Worm (Caenorhabditis elegans): ENCODE data around the gene epg-5.
A peak's percentile ranks its signal among the peaks of the same experiment; 100 is the strongest.

DNA sequence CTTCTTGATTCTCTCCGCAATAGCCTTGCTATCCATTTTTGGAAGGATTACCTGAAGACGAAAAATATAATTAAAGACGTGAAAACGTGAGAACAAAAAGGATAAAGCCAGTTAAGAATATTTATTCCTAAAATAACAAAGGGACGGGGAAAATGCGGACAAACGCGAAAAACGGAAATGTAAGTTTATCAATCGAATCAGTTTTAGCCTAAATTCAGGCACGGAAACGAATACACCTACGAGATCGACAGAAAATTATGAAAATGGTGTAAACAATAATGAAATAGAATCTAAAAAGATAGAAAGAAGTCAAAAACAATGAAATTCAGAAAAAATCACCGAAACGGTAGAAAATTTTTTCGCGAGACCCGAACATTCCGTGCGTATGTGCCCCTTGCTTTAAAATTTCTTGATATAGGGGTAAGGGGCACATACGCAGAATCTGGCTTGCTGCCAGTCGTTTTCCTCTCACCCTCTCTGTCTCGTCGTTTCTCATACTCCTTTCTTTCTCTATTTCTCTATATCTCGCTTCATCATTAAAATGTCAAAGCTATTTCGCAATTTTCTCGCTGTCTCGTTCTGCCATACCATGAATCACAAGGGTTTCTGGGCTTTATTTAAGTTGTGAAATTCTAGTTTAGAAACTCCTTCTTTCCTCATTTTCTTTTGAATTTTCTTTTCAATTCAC, 20.4 kb downstream of the epg-5 start, which contains the start of gene icd-1:
- peak; percentile 96 for TF ChIP-seq nfya-1 (tag; optimal IDR thresholded peaks at IDR 0.05)
- no peak for TF ChIP-seq ceh-24 (tag; optimal IDR thresholded peaks at IDR 0.05)
- TF ChIP-seq unc-86 (tag; optimal IDR thresholded peaks at IDR 0.05), result peak; percentile 39
- TF ChIP-seq pag-3 (tag; optimal IDR thresholded peaks at IDR 0.05; ENCODE audit: borderline replicate concordance), result no peak
- peak; percentile 17 for TF ChIP-seq ceh-48 (tag; optimal IDR thresholded peaks at IDR 0.05)
- TF ChIP-seq elt-4 (tag; optimal IDR thresholded peaks at IDR 0.05), result no peak

All from whole organism, late embryonic.